Fruit fly (Drosophila melanogaster): ENCODE measurements around the gene CG1523.

The CG1523 gene

dm6 chr3R:28857287-28858024, 38.0 kb upstream of the CG1523 start:
- TF ChIP-seq CG11617 (GFP tag; optimal IDR thresholded peaks at IDR 0.05) = no peak
- no peak for TF ChIP-seq toe (GFP tag; optimal IDR thresholded peaks at IDR 0.05)
- no peak for TF ChIP-seq bab1 (GFP tag; optimal IDR thresholded peaks at IDR 0.05)
- TF ChIP-seq cic (GFP tag; optimal IDR thresholded peaks at IDR 0.05) = no peak
- TF ChIP-seq CG7045 (GFP tag; optimal IDR thresholded peaks at IDR 0.05) = no peak
- no peak for TF ChIP-seq ovo (GFP tag; optimal IDR thresholded peaks at IDR 0.05)
- no peak for TF ChIP-seq Crg-1 (GFP tag; optimal IDR thresholded peaks at IDR 0.05)
- no peak for TF ChIP-seq CG12768 (GFP tag; optimal IDR thresholded peaks at IDR 0.05)
- no peak for TF ChIP-seq Clk (GFP tag; optimal IDR thresholded peaks at IDR 0.05)

- TF ChIP-seq cnc (optimal IDR thresholded peaks at IDR 0.05) (no peak), pad (GFP tag; optimal IDR thresholded peaks at IDR 0.05) (no peak), Mnt (GFP tag; optimal IDR thresholded peaks at IDR 0.05) (no peak), toe (GFP tag; optimal IDR thresholded peaks at IDR 0.05) (no peak), tj (GFP tag; optimal IDR thresholded peaks at IDR 0.05) (peak; percentile 92), CG12768 (GFP tag; optimal IDR thresholded peaks at IDR 0.05) (no peak), ovo (GFP tag; optimal IDR thresholded peaks at IDR 0.05) (no peak), CG33017 (tag; optimal IDR thresholded peaks at IDR 0.05) (no peak)
These were observed 37.4 kb upstream of the CG1523 start for dm6 chr3R:28856829-28857228.

dm6 chr3R:28856140-28856539, 36.7 kb upstream of the CG1523 start:
- TF ChIP-seq Hr96 (GFP tag; optimal IDR thresholded peaks at IDR 0.05) (no peak), CG7101 (tag; optimal IDR thresholded peaks at IDR 0.05) (no peak), pad (GFP tag; optimal IDR thresholded peaks at IDR 0.05) (no peak), cic (GFP tag; optimal IDR thresholded peaks at IDR 0.05) (no peak), CG5204 (GFP tag; optimal IDR thresholded peaks at IDR 0.05) (no peak), CG12768 (GFP tag; optimal IDR thresholded peaks at IDR 0.05) (no peak), ovo (GFP tag; optimal IDR thresholded peaks at IDR 0.05) (no peak), tj (GFP tag; optimal IDR thresholded peaks at IDR 0.05) (no peak), kay (GFP tag; ENCODE audit: borderline replicate concordance) (no peak), CG11617 (GFP tag; optimal IDR thresholded peaks at IDR 0.05) (no peak), Crg-1 (GFP tag; optimal IDR thresholded peaks at IDR 0.05) (no peak), cnc (optimal IDR thresholded peaks at IDR 0.05) (no peak), bab1 (GFP tag; optimal IDR thresholded peaks at IDR 0.05) (no peak), CG7045 (GFP tag; optimal IDR thresholded peaks at IDR 0.05) (no peak), Mnt (GFP tag; optimal IDR thresholded peaks at IDR 0.05) (no peak), CG33017 (tag; optimal IDR thresholded peaks at IDR 0.05) (no peak), Clk (GFP tag; optimal IDR thresholded peaks at IDR 0.05) (no peak), toe (GFP tag; optimal IDR thresholded peaks at IDR 0.05) (no peak), CG1620 (GFP tag; optimal IDR thresholded peaks at IDR 0.05) (no peak), CG14711 (tag; optimal IDR thresholded peaks at IDR 0.05) (no peak)

dm6 chr3R:28851966-28852377, 32.5 kb upstream of the CG1523 start:
- TF ChIP-seq ovo (GFP tag; optimal IDR thresholded peaks at IDR 0.05) (no peak), Mnt (GFP tag; optimal IDR thresholded peaks at IDR 0.05) (no peak), CG7101 (tag; optimal IDR thresholded peaks at IDR 0.05) (no peak), CG11617 (GFP tag; optimal IDR thresholded peaks at IDR 0.05) (no peak)

dm6 chr3R:28851530-28851929, 32.1 kb upstream of the CG1523 start:
- TF ChIP-seq CG1620 (GFP tag; optimal IDR thresholded peaks at IDR 0.05) (no peak), pad (GFP tag; optimal IDR thresholded peaks at IDR 0.05) (no peak), cnc (optimal IDR thresholded peaks at IDR 0.05) (no peak), CG33017 (tag; optimal IDR thresholded peaks at IDR 0.05) (no peak), CG7101 (tag; optimal IDR thresholded peaks at IDR 0.05) (no peak), cic (GFP tag; optimal IDR thresholded peaks at IDR 0.05) (no peak), Mnt (GFP tag; optimal IDR thresholded peaks at IDR 0.05) (no peak), Clk (GFP tag; optimal IDR thresholded peaks at IDR 0.05) (no peak), Crg-1 (GFP tag; optimal IDR thresholded peaks at IDR 0.05) (no peak), ovo (GFP tag; optimal IDR thresholded peaks at IDR 0.05) (no peak), toe (GFP tag; optimal IDR thresholded peaks at IDR 0.05) (no peak)

dm6 chr3R:28850662-28851257, 31.3 kb upstream of the CG1523 start:
- TF ChIP-seq Clk (GFP tag; optimal IDR thresholded peaks at IDR 0.05) (no peak), tj (GFP tag; optimal IDR thresholded peaks at IDR 0.05) (peak; percentile 57), kay (GFP tag; ENCODE audit: borderline replicate concordance) (no peak), Hr96 (GFP tag; optimal IDR thresholded peaks at IDR 0.05) (no peak), CG11617 (GFP tag; optimal IDR thresholded peaks at IDR 0.05) (no peak), CG1620 (GFP tag; optimal IDR thresholded peaks at IDR 0.05) (no peak)
